Worm (Caenorhabditis elegans) whole organism, late embryonic: ENCODE measurements around the gene ZK185.1.

Experiments
- C08G9.2 ChIP-seq: sonication (generic microtip); optimal IDR thresholded peaks from 2 replicates; lab custom pipeline; 2016; ENCODE audit warnings: mild to moderate bottlenecking, missing genetic modification characterization, moderate library complexity, missing compliant biosample characterization
- C38D4.7 ChIP-seq: fragments of 200-800 bp; sonication (Bioruptor generic); optimal IDR thresholded peaks from 2 replicates; lab custom pipeline; 2018; ENCODE audit warnings: mild to moderate bottlenecking, missing genetic modification characterization, moderate library complexity, missing compliant biosample characterization
- F13H6.1 ChIP-seq: sonication (generic microtip); optimal IDR thresholded peaks from 2 replicates; lab custom pipeline; 2016; ENCODE audit warnings: missing genetic modification characterization, missing compliant biosample characterization
- K09A11.1 ChIP-seq: sonication (generic microtip); optimal IDR thresholded peaks from 2 replicates; lab custom pipeline; 2017; ENCODE audit warnings: antibody characterized with exemption, mild to moderate bottlenecking, missing genetic modification characterization, missing compliant biosample characterization; ENCODE audit not compliant: insufficient read depth
- T23F11.4 ChIP-seq: fragments of 200-800 bp; sonication (Bioruptor generic); optimal IDR thresholded peaks from 2 replicates; lab custom pipeline; 2018; ENCODE audit warnings: mild to moderate bottlenecking, missing genetic modification characterization, missing compliant biosample characterization
- Y22D7AL.16 ChIP-seq: sonication (generic microtip); optimal IDR thresholded peaks from 2 replicates; lab custom pipeline; 2016; ENCODE audit warnings: missing genetic modification characterization, missing compliant biosample characterization
- ahr-1 ChIP-seq: sonication (generic microtip); optimal IDR thresholded peaks from 2 replicates; lab custom pipeline; 2016; ENCODE audit warnings: missing genetic modification characterization, missing compliant biosample characterization
- ceh-19 ChIP-seq: fragments of 200-800 bp; sonication (Bioruptor generic); optimal IDR thresholded peaks from 2 replicates; lab custom pipeline; 2018; ENCODE audit warnings: mild to moderate bottlenecking, missing genetic modification characterization, missing compliant biosample characterization
- ceh-22 ChIP-seq: sonication (generic microtip); optimal IDR thresholded peaks from 2 replicates; lab custom pipeline; 2017; ENCODE audit warnings: missing biosample characterization, missing genetic modification characterization
- ceh-24 ChIP-seq: sonication (generic microtip); optimal IDR thresholded peaks from 2 replicates; lab custom pipeline; 2016; ENCODE audit warnings: mild to moderate bottlenecking, missing genetic modification characterization, missing compliant biosample characterization
- ceh-34 ChIP-seq: sonication (generic microtip); optimal IDR thresholded peaks from 2 replicates; lab custom pipeline; 2016; ENCODE audit warnings: mild to moderate bottlenecking, missing genetic modification characterization, missing compliant biosample characterization
- ceh-48 ChIP-seq: sonication (generic microtip); optimal IDR thresholded peaks from 2 replicates; lab custom pipeline; 2016; ENCODE audit warnings: missing genetic modification characterization, inconsistent platforms, missing compliant biosample characterization
- ceh-6 ChIP-seq: fragments of 200-800 bp; sonication (Bioruptor generic); optimal IDR thresholded peaks from 2 replicates; lab custom pipeline; 2018; ENCODE audit warnings: mild to moderate bottlenecking, missing genetic modification characterization, missing compliant biosample characterization
- dmd-4 ChIP-seq: sonication (generic microtip); optimal IDR thresholded peaks from 2 replicates; lab custom pipeline; 2016; ENCODE audit warnings: borderline replicate concordance, missing genetic modification characterization, missing compliant biosample characterization
- dve-1 ChIP-seq: sonication (generic microtip); optimal IDR thresholded peaks from 2 replicates; lab custom pipeline; 2017; ENCODE audit warnings: antibody characterized with exemption, mild to moderate bottlenecking, missing genetic modification characterization, missing compliant biosample characterization
- elt-2 ChIP-seq: sonication (generic microtip); optimal IDR thresholded peaks from 2 replicates; lab custom pipeline; 2016; ENCODE audit warnings: missing genetic modification reagents, missing genetic modification characterization, missing compliant biosample characterization
- ets-4 ChIP-seq: sonication (generic microtip); optimal IDR thresholded peaks from 2 replicates; lab custom pipeline; 2016; ENCODE audit warnings: missing genetic modification characterization, missing compliant biosample characterization
- fkh-6 ChIP-seq: sonication (generic microtip); optimal IDR thresholded peaks from 2 replicates; lab custom pipeline; 2016; ENCODE audit warnings: missing genetic modification characterization, missing compliant biosample characterization
- hlh-13 ChIP-seq: fragments of 200-800 bp; sonication (Bioruptor generic); optimal IDR thresholded peaks from 2 replicates; lab custom pipeline; 2018; ENCODE audit warnings: mild to moderate bottlenecking, missing genetic modification characterization, missing compliant biosample characterization
- hlh-30 ChIP-seq: sonication (generic microtip); optimal IDR thresholded peaks from 2 replicates; lab custom pipeline; 2017; ENCODE audit warnings: antibody characterized with exemption, missing genetic modification characterization, missing compliant biosample characterization; ENCODE audit not compliant: insufficient read depth
- hlh-6 ChIP-seq: sonication (generic microtip); optimal IDR thresholded peaks from 2 replicates; lab custom pipeline; 2016; ENCODE audit warnings: missing genotype, missing genetic modification characterization, missing compliant biosample characterization
- lim-6 ChIP-seq: sonication (generic microtip); optimal IDR thresholded peaks from 2 replicates; lab custom pipeline; 2016; ENCODE audit warnings: missing genetic modification characterization, missing compliant biosample characterization
- lin-11 ChIP-seq: fragments of 200-800 bp; sonication (Bioruptor generic); optimal IDR thresholded peaks from 2 replicates; lab custom pipeline; 2018; ENCODE audit warnings: mild to moderate bottlenecking, missing genetic modification characterization, missing compliant biosample characterization
- madf-2 ChIP-seq: sonication (generic microtip); optimal IDR thresholded peaks from 2 replicates; lab custom pipeline; 2017; ENCODE audit warnings: missing genetic modification characterization, missing compliant biosample characterization
- nfya-1 ChIP-seq: sonication (generic microtip); optimal IDR thresholded peaks from 2 replicates; lab custom pipeline; 2017; ENCODE audit warnings: missing genetic modification characterization, mild to moderate bottlenecking, missing compliant biosample characterization, antibody characterized with exemption, moderate library complexity
- npax-4 ChIP-seq: sonication (generic microtip); optimal IDR thresholded peaks from 2 replicates; lab custom pipeline; 2016; ENCODE audit warnings: missing genetic modification characterization, missing compliant biosample characterization
- pax-1 ChIP-seq: fragments of 150-350 bp; optimal IDR thresholded peaks from 2 replicates; lab custom pipeline; 2014; ENCODE audit warnings: missing biosample characterization, missing genetic modification characterization
- pha-2 ChIP-seq: sonication (generic microtip); optimal IDR thresholded peaks from 2 replicates; lab custom pipeline; 2017; ENCODE audit warnings: mild to moderate bottlenecking, missing genetic modification characterization, missing compliant biosample characterization
- tbx-7 ChIP-seq: sonication (generic microtip); optimal IDR thresholded peaks from 2 replicates; lab custom pipeline; 2016; ENCODE audit warnings: missing genotype, missing genetic modification characterization, missing compliant biosample characterization
- ttx-3 ChIP-seq: sonication (generic microtip); optimal IDR thresholded peaks from 2 replicates; lab custom pipeline; 2016; ENCODE audit warnings: missing genetic modification reagents, missing genetic modification characterization, missing compliant biosample characterization
- unc-42 ChIP-seq: sonication (generic microtip); optimal IDR thresholded peaks from 2 replicates; lab custom pipeline; 2016; ENCODE audit warnings: missing genotype, missing genetic modification characterization, missing compliant biosample characterization
- unc-86 ChIP-seq: sonication (generic microtip); optimal IDR thresholded peaks from 2 replicates; lab custom pipeline; 2016; ENCODE audit warnings: missing genetic modification characterization, missing compliant biosample characterization
- zip-5 ChIP-seq: sonication (generic microtip); optimal IDR thresholded peaks from 2 replicates; lab custom pipeline; 2016; ENCODE audit warnings: missing genetic modification characterization, missing compliant biosample characterization
- ztf-16 ChIP-seq: sonication (generic microtip); optimal IDR thresholded peaks from 2 replicates; lab custom pipeline; 2017; ENCODE audit warnings: missing genetic modification characterization, missing compliant biosample characterization

ZK185.1 gene

ce11 chrIV:4544215-4544614, 4.1 kb upstream of the ZK185.1 start:
- peak; percentile 82 for TF ChIP-seq elt-2
- TF ChIP-seq ahr-1: no peak
- TF ChIP-seq, all 69 proteins: peak for 1

- TF ChIP-seq elt-2 (no peak), C38D4.7 (GFP tag; lab: Kevin White, UChicago) (no peak), hlh-13 (GFP tag; lab: Kevin White, UChicago) (no peak), F13H6.1 (tag; lab: Kevin White, UChicago) (no peak), hlh-6 (tag; lab: Kevin White, UChicago) (no peak), ceh-48 (no peak), fkh-6 (no peak), tbx-7 (no peak), hlh-30 (tag; lab: Kevin White, UChicago) (no peak)
Measured at ce11 chrIV:4545818-4546217, 2.5 kb upstream of the ZK185.1 start, which contains the start of gene ZK185.5. TSS of gene ZK185.5 (minus strand) at chrIV:4545918.

ce11 chrIV:4551562-4551961, 3.2 kb downstream of the ZK185.1 start:
- TF ChIP-seq elt-2 (no peak), dmd-4 (tag; lab: Kevin White, UChicago) (no peak), unc-42 (tag; lab: Kevin White, UChicago) (no peak), madf-2 (tag; lab: Kevin White, UChicago) (no peak), tbx-7 (no peak), Y22D7AL.16 (tag; lab: Kevin White, UChicago) (no peak), lim-6 (tag; lab: Kevin White, UChicago) (no peak), hlh-13 (GFP tag; lab: Kevin White, UChicago) (no peak), ztf-16 (tag; lab: Kevin White, UChicago) (no peak), ceh-48 (no peak), ceh-19 (GFP tag; lab: Kevin White, UChicago) (no peak), ttx-3 (tag; lab: Kevin White, UChicago) (no peak), zip-5 (no peak), pha-2 (tag; lab: Kevin White, UChicago) (no peak), C08G9.2 (tag; lab: Kevin White, UChicago) (no peak), fkh-6 (no peak), ceh-22 (tag; lab: Kevin White, UChicago) (no peak), npax-4 (no peak)

- TF ChIP-seq nfya-1 (no peak), hlh-6 (tag; lab: Kevin White, UChicago) (no peak), ets-4 (no peak), madf-2 (tag; lab: Kevin White, UChicago) (no peak)
- TF ChIP-seq, all 69 proteins: peak for 0
Measured at ce11 chrIV:4557130-4557529, 8.8 kb downstream of the ZK185.1 start.

ce11 chrIV:4557731-4558130, 9.4 kb downstream of the ZK185.1 start:
- TF ChIP-seq ceh-6 (no peak), unc-86 (no peak), T23F11.4 (no peak)

- no peak for TF ChIP-seq ceh-24 (tag; lab: Kevin White, UChicago)
- TF ChIP-seq lin-11 (tag; lab: Kevin White, UChicago): no peak
- no peak for TF ChIP-seq pax-1 (tag; lab: Kevin White, UChicago)
- TF ChIP-seq K09A11.1 (tag; lab: Kevin White, UChicago): no peak
- TF ChIP-seq dve-1: no peak
- TF ChIP-seq ceh-34 (tag; lab: Kevin White, UChicago): no peak
- no peak for TF ChIP-seq F13H6.1 (tag; lab: Kevin White, UChicago)
- TF ChIP-seq lim-6 (tag; lab: Kevin White, UChicago): no peak
- no peak for TF ChIP-seq Y22D7AL.16 (tag; lab: Kevin White, UChicago)
Measured at ce11 chrIV:4559160-4559559, 10.8 kb downstream of the ZK185.1 start.
